Worm (Caenorhabditis elegans) whole organism, early embryonic: ENCODE results near the gene gyg-1.

Experiments
- B0310.2 ChIP-seq: sonication (generic microtip); optimal IDR thresholded peaks from 2 replicates; lab custom pipeline; 2016; ENCODE audit warnings: mild to moderate bottlenecking, missing genetic modification characterization, missing compliant biosample characterization
- F13C5.2 ChIP-seq: sonication (generic microtip); optimal IDR thresholded peaks from 2 replicates; lab custom pipeline; 2017; ENCODE audit warnings: mild to moderate bottlenecking, missing genetic modification characterization, inconsistent platforms, missing compliant biosample characterization
- aly-1 ChIP-seq: sonication (generic microtip); optimal IDR thresholded peaks from 2 replicates; lab custom pipeline; 2016; ENCODE audit warnings: missing genetic modification characterization, missing compliant biosample characterization
- ama-1 ChIP-seq: fragments of 150-350 bp; optimal IDR thresholded peaks from 2 replicates; lab custom pipeline; 2014
- ceh-13 ChIP-seq: fragments of 200-800 bp; sonication (Bioruptor generic); optimal IDR thresholded peaks from 2 replicates; lab custom pipeline; 2018; ENCODE audit warnings: mild to moderate bottlenecking, missing genetic modification characterization, missing compliant biosample characterization
- ceh-36 ChIP-seq: sonication (generic microtip); optimal IDR thresholded peaks from 2 replicates; lab custom pipeline; 2016; ENCODE audit warnings: missing genetic modification characterization, inconsistent platforms, missing compliant biosample characterization
- ets-7 ChIP-seq: sonication (generic microtip); optimal IDR thresholded peaks from 2 replicates; lab custom pipeline; 2016; ENCODE audit warnings: missing genotype, missing genetic modification characterization, missing compliant biosample characterization
- flt-1 ChIP-seq: fragments of 200-800 bp; sonication (Bioruptor generic); IDR thresholded peaks from 2 replicates; pipeline ENCODE4 v1.3.6; 2022; ENCODE audit warnings: missing genetic modification characterization, missing compliant biosample characterization
- hmbx-1 ChIP-seq: sonication (generic microtip); optimal IDR thresholded peaks from 2 replicates; lab custom pipeline; 2016; ENCODE audit warnings: mild to moderate bottlenecking, missing genetic modification characterization, missing compliant biosample characterization
- hmg-4 ChIP-seq: fragments of 200-800 bp; sonication (Bioruptor generic); optimal IDR thresholded peaks from 2 replicates; lab custom pipeline; 2018; ENCODE audit warnings: mild to moderate bottlenecking, missing genetic modification characterization, missing compliant biosample characterization
- hnd-1 ChIP-seq: sonication (generic microtip); optimal IDR thresholded peaks from 2 replicates; lab custom pipeline; 2016; ENCODE audit warnings: missing genetic modification characterization, missing compliant biosample characterization
- pes-1 ChIP-seq: fragments of 200-800 bp; sonication (Bioruptor generic); IDR thresholded peaks from 2 replicates; pipeline ENCODE4 v1.3.6; 2022; ENCODE audit warnings: missing genetic modification reagents, missing genetic modification characterization, missing compliant biosample characterization
- scrt-1 ChIP-seq: fragments of 200-800 bp; sonication (Bioruptor generic); IDR thresholded peaks from 2 replicates; pipeline ENCODE4 v1.3.6; 2022; ENCODE audit warnings: missing genetic modification characterization, missing compliant biosample characterization
- sea-1 ChIP-seq: fragments of 200-800 bp; sonication (Bioruptor generic); conservative IDR thresholded peaks from 2 replicates; pipeline ENCODE4 v1.3.6; 2022; ENCODE audit warnings: missing genetic modification characterization, missing compliant biosample characterization
- tbx-11 ChIP-seq: fragments of 200-800 bp; sonication (Bioruptor generic); IDR thresholded peaks from 2 replicates; pipeline ENCODE4 v1.3.6; 2022; ENCODE audit warnings: missing genetic modification characterization, missing compliant biosample characterization
- tbx-37 ChIP-seq: fragments of 200-800 bp; sonication (Bioruptor generic); conservative IDR thresholded peaks from 2 replicates; pipeline ENCODE4 v1.3.6; 2022; ENCODE audit warnings: missing genetic modification reagents, missing genetic modification characterization, missing compliant biosample characterization
- tra-4 ChIP-seq: sonication (generic microtip); optimal IDR thresholded peaks from 2 replicates; lab custom pipeline; 2017; ENCODE audit warnings: missing genetic modification characterization, missing compliant biosample characterization

Gene gyg-1

ce11 chrX:3581813-3582212 lies 44.4 kb downstream of the gyg-1 start:
- TF ChIP-seq ceh-36 (tag; lab: Kevin White, UChicago), result no peak
- no peak for TF ChIP-seq tra-4 (tag; lab: Kevin White, UChicago)
- TF ChIP-seq scrt-1 (GFP tag; lab: Robert Waterston, UW), result no peak
- no peak for TF ChIP-seq aly-1
- no peak for TF ChIP-seq pes-1 (GFP tag; lab: Robert Waterston, UW)
- TF ChIP-seq tbx-11 (GFP tag; lab: Robert Waterston, UW), result no peak
- no peak for TF ChIP-seq ceh-13 (GFP tag; lab: Kevin White, UChicago)
- no peak for TF ChIP-seq F13C5.2 (tag; lab: Kevin White, UChicago)
- no peak for TF ChIP-seq tbx-37 (GFP tag; lab: Robert Waterston, UW)
- no peak for TF ChIP-seq hmbx-1 (tag; lab: Kevin White, UChicago)
- no peak for TF ChIP-seq ama-1
- no peak for TF ChIP-seq B0310.2 (tag; lab: Kevin White, UChicago)
- TF ChIP-seq sea-1 (GFP tag; lab: Robert Waterston, UW), result no peak

- TF ChIP-seq scrt-1 (GFP tag; lab: Robert Waterston, UW) (no peak), ceh-13 (GFP tag; lab: Kevin White, UChicago) (no peak), ceh-36 (tag; lab: Kevin White, UChicago) (no peak), tbx-11 (GFP tag; lab: Robert Waterston, UW) (no peak), sea-1 (GFP tag; lab: Robert Waterston, UW) (no peak)
Measured at ce11 chrX:3583436-3583835, 46.0 kb downstream of the gyg-1 start.

ce11 chrX:3584481-3584880 lies 47.0 kb downstream of the gyg-1 start:
- TF ChIP-seq sea-1 (GFP tag; lab: Robert Waterston, UW) (no peak), tbx-11 (GFP tag; lab: Robert Waterston, UW) (no peak), hmbx-1 (tag; lab: Kevin White, UChicago) (no peak), tbx-37 (GFP tag; lab: Robert Waterston, UW) (no peak), ets-7 (tag; lab: Kevin White, UChicago) (no peak), ceh-36 (tag; lab: Kevin White, UChicago) (no peak), ama-1 (no peak), tra-4 (tag; lab: Kevin White, UChicago) (no peak), flt-1 (GFP tag; lab: Robert Waterston, UW) (no peak), F13C5.2 (tag; lab: Kevin White, UChicago) (no peak), hmg-4 (GFP tag; lab: Kevin White, UChicago) (no peak), hnd-1 (tag; lab: Kevin White, UChicago) (no peak), pes-1 (GFP tag; lab: Robert Waterston, UW) (no peak)

ce11 chrX:3585625-3586024 lies 48.2 kb downstream of the gyg-1 start, which contains the start of gene T27A10.2:
TSS of gene T27A10.2 (plus strand) at chrX:3585957.
- TF ChIP-seq ceh-36 (tag; lab: Kevin White, UChicago) (no peak), aly-1 (no peak), ets-7 (tag; lab: Kevin White, UChicago) (no peak), hmbx-1 (tag; lab: Kevin White, UChicago) (no peak), tbx-37 (GFP tag; lab: Robert Waterston, UW) (no peak), flt-1 (GFP tag; lab: Robert Waterston, UW) (no peak), pes-1 (GFP tag; lab: Robert Waterston, UW) (no peak), B0310.2 (tag; lab: Kevin White, UChicago) (no peak), F13C5.2 (tag; lab: Kevin White, UChicago) (no peak), scrt-1 (GFP tag; lab: Robert Waterston, UW) (no peak), hnd-1 (tag; lab: Kevin White, UChicago) (no peak), tbx-11 (GFP tag; lab: Robert Waterston, UW) (no peak), ama-1 (no peak), tra-4 (tag; lab: Kevin White, UChicago) (no peak)

- TF ChIP-seq tbx-11 (GFP tag; lab: Robert Waterston, UW) (no peak), ama-1 (no peak), pes-1 (GFP tag; lab: Robert Waterston, UW) (no peak), aly-1 (no peak), scrt-1 (GFP tag; lab: Robert Waterston, UW) (no peak), sea-1 (GFP tag; lab: Robert Waterston, UW) (no peak), flt-1 (GFP tag; lab: Robert Waterston, UW) (no peak)
Measured at ce11 chrX:3590510-3590909, 53.1 kb downstream of the gyg-1 start.
